Fruit fly (Drosophila melanogaster) whole organism, embryonic: ENCODE measurements around the gene CG31365.

Experiments used
- Awh ChIP-seq: fragments of 200-800 bp; sonication (Bioruptor generic); IDR thresholded peaks from 2 replicates; pipeline ENCODE4, ENCODE4 v1.3.6; 2022; ENCODE audit warnings: missing biosample characterization, missing genetic modification characterization
- CG10267 ChIP-seq: fragments of 200-800 bp; sonication (Bioruptor generic); optimal IDR thresholded peaks from 2 replicates; lab custom pipeline; 2018; ENCODE audit warnings: missing biosample characterization, mild to moderate bottlenecking, missing genetic modification characterization, moderate library complexity
- CG10366 ChIP-seq: fragments of 200-800 bp; sonication (Bioruptor generic); IDR thresholded peaks from 2 replicates; pipeline ENCODE4 v1.3.6; 2022; ENCODE audit warnings: missing biosample characterization, missing genetic modification characterization
- CG11504 ChIP-seq: fragments of 200-800 bp; sonication (Bioruptor generic); optimal IDR thresholded peaks from 3 replicates; lab custom pipeline; 2019; ENCODE audit warnings: missing biosample characterization, mild to moderate bottlenecking, missing genetic modification characterization, moderate library complexity
- CG14860 ChIP-seq: fragments of 200-800 bp; sonication (Bioruptor generic); IDR thresholded peaks from 3 replicates; pipeline ENCODE4 v1.3.6; 2022; ENCODE audit warnings: missing biosample characterization, missing genetic modification characterization; ENCODE audit not compliant: partially characterized antibody
- CG14965 ChIP-seq: fragments of 200-800 bp; sonication (Bioruptor generic); optimal IDR thresholded peaks from 2 replicates; lab custom pipeline; 2016; ENCODE audit warnings: missing biosample characterization, missing genetic modification characterization, borderline replicate concordance
- CG2199 ChIP-seq: fragments of 200-800 bp; sonication (Bioruptor generic); IDR thresholded peaks from 3 replicates; pipeline ENCODE4 v1.3.6; 2022; ENCODE audit warnings: missing biosample characterization, missing genetic modification characterization
- CG2678 ChIP-seq: fragments of 200-800 bp; sonication (Bioruptor generic); optimal IDR thresholded peaks from 3 replicates; lab custom pipeline; 2019; ENCODE audit warnings: missing biosample characterization, mild to moderate bottlenecking, missing genetic modification characterization, moderate library complexity
- CG34376 ChIP-seq: fragments of 200-800 bp; sonication (Bioruptor generic); optimal IDR thresholded peaks from 2 replicates; lab custom pipeline; 2018; ENCODE audit warnings: missing biosample characterization, mild to moderate bottlenecking, missing genetic modification characterization
- CG3838 ChIP-seq: fragments of 200-800 bp; sonication (Bioruptor generic); optimal IDR thresholded peaks from 3 replicates; lab custom pipeline; 2016; ENCODE audit warnings: missing biosample characterization, missing genetic modification characterization
- CG4820 ChIP-seq: fragments of 200-800 bp; sonication (Bioruptor generic); optimal IDR thresholded peaks from 3 replicates; lab custom pipeline; 2016; ENCODE audit warnings: missing biosample characterization, missing genetic modification characterization
- CG4854 ChIP-seq: fragments of 200-800 bp; sonication (Bioruptor generic); optimal IDR thresholded peaks from 2 replicates; lab custom pipeline; 2016; ENCODE audit warnings: missing biosample characterization, missing genetic modification characterization, inconsistent platforms
- CG9437 ChIP-seq: fragments of 200-800 bp; sonication (Bioruptor generic); optimal IDR thresholded peaks from 2 replicates; lab custom pipeline; 2018; ENCODE audit warnings: missing biosample characterization, mild to moderate bottlenecking, missing genetic modification characterization
- Dad ChIP-seq: fragments of 200-800 bp; sonication (Bioruptor generic); optimal IDR thresholded peaks from 3 replicates; lab custom pipeline; 2016; ENCODE audit warnings: missing biosample characterization, missing genetic modification characterization
- Deaf1 ChIP-seq: fragments of 200-800 bp; optimal IDR thresholded peaks from 3 replicates; lab custom pipeline; 2019; ENCODE audit warnings: missing biosample characterization, mild to moderate bottlenecking, missing genetic modification characterization, moderate library complexity
- E2f1 ChIP-seq: fragments of 200-800 bp; sonication (Bioruptor generic); IDR thresholded peaks from 2 replicates; pipeline ENCODE4 v1.3.6; 2022; ENCODE audit warnings: missing biosample characterization, missing genetic modification characterization
- Fer1 ChIP-seq: fragments of 200-800 bp; sonication (Bioruptor generic); optimal IDR thresholded peaks from 2 replicates; lab custom pipeline; 2017; ENCODE audit warnings: missing biosample characterization, mild to moderate bottlenecking, missing genetic modification characterization
- Hr39 ChIP-seq: fragments of >200 bp; optimal IDR thresholded peaks from 2 replicates; lab custom pipeline; 2017
- Scr ChIP-seq: fragments of 200-800 bp; sonication (Bioruptor generic); IDR thresholded peaks from 2 replicates; pipeline ENCODE4 v1.3.6; 2022; ENCODE audit warnings: missing biosample characterization, missing genetic modification characterization; ENCODE audit not compliant: partially characterized antibody
- Stat92E ChIP-seq, 3 experiments: fragments of >200 bp in 2 of 3; fragments of 200-800 bp in 1 of 3; sonication (Bioruptor generic) in 1 of 3; optimal IDR thresholded peaks; 2 replicates each; lab custom pipeline; 2017 to 2019; ENCODE audit warnings: missing biosample characterization in 3 of 3, missing genetic modification characterization in 3 of 3, mild to moderate bottlenecking in 1 of 3, moderate library complexity in 1 of 3
- Trl ChIP-seq, 3 experiments: fragments of >200 bp in 2 of 3; fragments of 200-800 bp in 1 of 3; sonication (Bioruptor generic) in 1 of 3; optimal IDR thresholded peaks; 2 replicates in 1 of 3; 3 replicates in 2 of 3; lab custom pipeline; 2016 to 2017; ENCODE audit warnings: missing biosample characterization in 1 of 3, missing genetic modification characterization in 1 of 3
- Xrp1 ChIP-seq: fragments of 200-800 bp; sonication (Bioruptor generic); IDR thresholded peaks from 2 replicates; pipeline ENCODE4 v1.3.6; 2022; ENCODE audit warnings: missing biosample characterization, missing genetic modification characterization
- az2 ChIP-seq: fragments of 200-800 bp; sonication (Bioruptor generic); optimal IDR thresholded peaks from 3 replicates; lab custom pipeline; 2016; ENCODE audit warnings: missing biosample characterization, missing genetic modification characterization
- bsh ChIP-seq, 2 experiments: fragments of 200-800 bp; sonication (Bioruptor generic); optimal IDR thresholded peaks; 2 replicates each; lab custom pipeline; 2017 to 2018; ENCODE audit warnings: mild to moderate bottlenecking in 2 of 2, missing biosample characterization in 2 of 2, missing genetic modification characterization in 2 of 2, moderate library complexity in 1 of 2
- chif ChIP-seq, 2 experiments: fragments of 200-800 bp; sonication (Bioruptor generic); optimal IDR thresholded peaks; 3 replicates each; lab custom pipeline; 2016; ENCODE audit warnings: missing biosample characterization in 2 of 2, missing genetic modification characterization in 2 of 2
- crp ChIP-seq, 2 experiments: fragments of 200-800 bp; sonication (Bioruptor generic); optimal IDR thresholded peaks; 2 replicates in 1 of 2; 3 replicates in 1 of 2; lab custom pipeline; 2017; ENCODE audit warnings: missing biosample characterization in 2 of 2, missing genetic modification characterization in 2 of 2, mild to moderate bottlenecking in 1 of 2, moderate library complexity in 1 of 2
- dimm ChIP-seq: fragments of 200-800 bp; sonication (Bioruptor generic); IDR thresholded peaks from 2 replicates; pipeline ENCODE4 v1.3.6; 2022; ENCODE audit warnings: missing biosample characterization, missing genetic modification characterization
- disco-r ChIP-seq: fragments of 200-800 bp; sonication (Bioruptor generic); optimal IDR thresholded peaks from 2 replicates; lab custom pipeline; 2016; ENCODE audit warnings: missing biosample characterization, missing genetic modification characterization
- esg ChIP-seq: fragments of 200-800 bp; sonication (Bioruptor generic); conservative IDR thresholded peaks from 2 replicates; pipeline ENCODE4 v1.3.6; 2022; ENCODE audit warnings: missing biosample characterization, missing genetic modification characterization
- ewg ChIP-seq: fragments of 200-800 bp; sonication (Bioruptor generic); optimal IDR thresholded peaks from 3 replicates; lab custom pipeline; 2017; ENCODE audit warnings: mild to moderate bottlenecking, missing biosample characterization, missing genetic modification reagents, missing genetic modification characterization
- exex ChIP-seq: fragments of 200-800 bp; sonication (Bioruptor generic); optimal IDR thresholded peaks from 4 replicates; lab custom pipeline; 2018; ENCODE audit warnings: missing biosample characterization, mild to moderate bottlenecking, missing genetic modification characterization, moderate library complexity
- fu2 ChIP-seq: fragments of 200-800 bp; sonication (Bioruptor generic); optimal IDR thresholded peaks from 2 replicates; lab custom pipeline; 2016; ENCODE audit warnings: missing biosample characterization, missing genetic modification characterization
- gro ChIP-seq: fragments of 200-800 bp; sonication (Bioruptor generic); optimal IDR thresholded peaks from 2 replicates; lab custom pipeline; 2016; ENCODE audit warnings: missing biosample characterization, missing genetic modification characterization
- hbn ChIP-seq: fragments of 200-800 bp; sonication (Bioruptor generic); IDR thresholded peaks from 2 replicates; pipeline ENCODE4 v1.3.6; 2022; ENCODE audit warnings: missing biosample characterization, missing genetic modification characterization; ENCODE audit not compliant: partially characterized antibody
- inv ChIP-seq: fragments of 200-800 bp; sonication (Bioruptor generic); IDR thresholded peaks from 2 replicates; pipeline ENCODE4 v1.3.6; 2022; ENCODE audit warnings: missing biosample characterization, missing genetic modification characterization; ENCODE audit not compliant: partially characterized antibody
- jing ChIP-seq: fragments of 200-800 bp; sonication (Bioruptor generic); optimal IDR thresholded peaks from 2 replicates; lab custom pipeline; 2018; ENCODE audit warnings: missing biosample characterization, mild to moderate bottlenecking, missing genetic modification characterization
- klu ChIP-seq: fragments of 200-800 bp; sonication (Bioruptor generic); IDR thresholded peaks from 2 replicates; pipeline ENCODE4 v1.3.6; 2022; ENCODE audit warnings: missing biosample characterization, missing genetic modification characterization
- knrl ChIP-seq: fragments of 200-800 bp; sonication (Bioruptor generic); IDR thresholded peaks from 3 replicates; pipeline ENCODE4 v1.3.6; 2022; ENCODE audit warnings: missing biosample characterization, missing genetic modification characterization; ENCODE audit not compliant: partially characterized antibody
- lov ChIP-seq, 2 experiments: fragments of 200-800 bp in 1 of 2; fragments of >200 bp in 1 of 2; sonication (Bioruptor generic) in 1 of 2; IDR thresholded peaks in 1 of 2; optimal IDR thresholded peaks in 1 of 2; 2 replicates in 1 of 2; 3 replicates in 1 of 2; pipeline versions ENCODE4 v1.3.6 to Lab custom; 2017 to 2022; ENCODE audit warnings: missing biosample characterization in 1 of 2, missing genetic modification characterization in 1 of 2
- mam ChIP-seq: fragments of 200-800 bp; sonication (Bioruptor generic); optimal IDR thresholded peaks from 3 replicates; lab custom pipeline; 2016; ENCODE audit warnings: missing biosample characterization, missing genetic modification characterization
- nau ChIP-seq: fragments of 200-800 bp; sonication (Bioruptor generic); optimal IDR thresholded peaks from 3 replicates; lab custom pipeline; 2017; ENCODE audit warnings: missing biosample characterization, mild to moderate bottlenecking, missing genetic modification characterization, missing genetic modification reagents
- nom ChIP-seq: fragments of 200-800 bp; sonication (Bioruptor generic); optimal IDR thresholded peaks from 2 replicates; lab custom pipeline; 2017; ENCODE audit warnings: missing biosample characterization, missing genetic modification characterization, mild to moderate bottlenecking, moderate library complexity, missing genetic modification reagents
- otp ChIP-seq: fragments of 200-800 bp; sonication (Bioruptor generic); IDR thresholded peaks from 3 replicates; pipeline ENCODE4, ENCODE4 v1.3.6; 2022; ENCODE audit warnings: missing biosample characterization, missing genetic modification characterization
- pfk ChIP-seq: fragments of 200-800 bp; sonication (Bioruptor generic); optimal IDR thresholded peaks from 2 replicates; lab custom pipeline; 2018; ENCODE audit warnings: missing biosample characterization, mild to moderate bottlenecking, missing genetic modification characterization, moderate library complexity
- ro ChIP-seq: fragments of 200-800 bp; sonication (Bioruptor generic); IDR thresholded peaks from 2 replicates; pipeline ENCODE4 v1.3.6; 2022; ENCODE audit warnings: missing biosample characterization, missing genetic modification characterization
- sd ChIP-seq: fragments of 200-800 bp; sonication (Bioruptor generic); optimal IDR thresholded peaks from 3 replicates; lab custom pipeline; 2018; ENCODE audit warnings: missing biosample characterization, mild to moderate bottlenecking, missing genetic modification characterization, moderate library complexity
- sim ChIP-seq: fragments of 200-800 bp; sonication (Bioruptor generic); IDR thresholded peaks from 2 replicates; pipeline ENCODE4 v1.3.6; 2022; ENCODE audit warnings: missing biosample characterization, missing genetic modification characterization
- vnd ChIP-seq: fragments of 200-800 bp; sonication (Bioruptor generic); IDR thresholded peaks from 3 replicates; pipeline ENCODE4 v1.3.6; 2022; ENCODE audit warnings: missing biosample characterization, missing genetic modification characterization; ENCODE audit not compliant: partially characterized antibody
- zfh2 ChIP-seq: fragments of 200-800 bp; sonication (Bioruptor generic); optimal IDR thresholded peaks from 2 replicates; lab custom pipeline; 2016; ENCODE audit warnings: missing biosample characterization, missing genetic modification characterization

The CG31365 gene

dm6 chr3R:23175376-23175775 is 49.2 kb upstream of the CG31365 start (continued):
- TF ChIP-seq CG14860 (GFP tag; lab: Robert Waterston, UW) (no peak), vnd (GFP tag; lab: Robert Waterston, UW) (no peak), CG10267 (tag; lab: Kevin White, UChicago) (peak; percentile 87), CG2199 (peak; percentile 89; the same call in 2 of the 3 replicates), Hr39 (no peak), CG4854 (GFP tag; lab: Kevin White, UChicago) (peak; percentile 84), CG11504 (peak; percentile 95), gro (GFP tag; lab: Kevin White, UChicago) (peak; percentile 26), crp (GFP tag; optimal IDR thresholded peaks at IDR 0.05; lab: Kevin White, UChicago) (peak in 1 of 2 experiments; percentile 50), ro (peak; percentile 80), CG14965 (GFP tag; lab: Kevin White, UChicago) (peak; percentile 74), CG9437 (GFP tag; lab: Kevin White, UChicago) (peak; percentile 81), Awh (peak; percentile 89), nom (peak; percentile 56), fu2 (GFP tag; lab: Kevin White, UChicago) (peak; percentile 78), Trl (optimal IDR thresholded peaks at IDR 0.05; lab: Kevin White, UChicago) (peak; percentile 57 to 77), Trl (GFP tag; optimal IDR thresholded peaks at IDR 0.05; lab: Kevin White, UChicago) (peak; percentile 88), CG3838 (GFP tag; lab: Kevin White, UChicago) (peak; percentile 41), inv (GFP tag; lab: Robert Waterston, UW) (no peak), hbn (no peak), nau (GFP tag; lab: Kevin White, UChicago) (peak; percentile 87), sd (tag; lab: Kevin White, UChicago) (peak; percentile 56), otp (GFP tag; lab: Robert Waterston, UW) (peak; percentile 91), disco-r (GFP tag; lab: Kevin White, UChicago) (peak; percentile 76), CG34376 (GFP tag; lab: Kevin White, UChicago) (no peak), knrl (no peak), exex (tag; lab: Kevin White, UChicago) (peak; percentile 14), Scr (GFP tag; lab: Robert Waterston, UW) (no peak), lov (optimal IDR thresholded peaks at IDR 0.05; lab: Kevin White, UChicago) (no peak), lov (GFP tag; IDR thresholded peaks at IDR 0.05; lab: Robert Waterston, UW) (peak; percentile 89), ewg (GFP tag; lab: Kevin White, UChicago) (peak; percentile 87), CG4820 (GFP tag; lab: Kevin White, UChicago) (peak; percentile 93), sim (GFP tag; lab: Robert Waterston, UW) (peak; percentile 73), Dad (GFP tag; lab: Kevin White, UChicago) (peak; percentile 74), pfk (GFP tag; lab: Kevin White, UChicago) (no peak), chif (GFP tag; optimal IDR thresholded peaks at IDR 0.05; lab: Kevin White, UChicago) (peak; percentile 94), esg (GFP tag; lab: Robert Waterston, UW) (peak; percentile 84), mam (GFP tag; lab: Kevin White, UChicago) (peak; percentile 85), Stat92E (GFP tag; optimal IDR thresholded peaks at IDR 0.05; lab: Kevin White, UChicago) (peak in 1 of 3 experiments; percentile 64), dimm (GFP tag; lab: Robert Waterston, UW) (peak; percentile 79), Deaf1 (tag; lab: Kevin White, UChicago) (peak; percentile 67), zfh2 (GFP tag; lab: Kevin White, UChicago) (peak; percentile 55), bsh (GFP tag; optimal IDR thresholded peaks at IDR 0.05; lab: Kevin White, UChicago) (peak; percentile 68 to 97), CG2678 (peak; percentile 92), Xrp1 (peak; percentile 94), jing (GFP tag; lab: Kevin White, UChicago) (peak; percentile 90), E2f1 (GFP tag; lab: Robert Waterston, UW) (peak; percentile 85), az2 (GFP tag; lab: Kevin White, UChicago) (peak; percentile 93), klu (GFP tag; lab: Robert Waterston, UW) (peak; percentile 72), CG10366 (peak; percentile 92), Fer1 (peak; percentile 78)
